Worm (Caenorhabditis elegans) whole organism, L1 larva: ENCODE measurements around the gene amx-3.
A peak's percentile ranks its signal among the peaks of the same experiment; 100 is the strongest.

Source experiments
- C16A3.4 ChIP-seq: fragments of 150-350 bp; optimal IDR thresholded peaks from 2 replicates; lab custom pipeline; 2014; ENCODE audit warnings: missing biosample characterization, missing genetic modification characterization
- C34B4.2 ChIP-seq: sonication (generic microtip); optimal IDR thresholded peaks from 2 replicates; lab custom pipeline; 2017; ENCODE audit warnings: mild to moderate bottlenecking, missing genetic modification characterization, missing compliant biosample characterization
- F16B12.6 ChIP-seq: fragments of 150-350 bp; optimal IDR thresholded peaks from 2 replicates; lab custom pipeline; 2014; ENCODE audit warnings: missing biosample characterization, missing genetic modification characterization
- aha-1 ChIP-seq: fragments of 150-350 bp; optimal IDR thresholded peaks from 2 replicates; lab custom pipeline; 2014; ENCODE audit warnings: missing biosample characterization, missing genetic modification characterization
- alr-1 ChIP-seq: fragments of 200-800 bp; sonication (Bioruptor generic); optimal IDR thresholded peaks from 2 replicates; lab custom pipeline; 2018; ENCODE audit warnings: borderline replicate concordance, mild to moderate bottlenecking, missing genetic modification characterization, missing compliant biosample characterization
- aly-2 ChIP-seq: fragments of 150-350 bp; optimal IDR thresholded peaks from 2 replicates; lab custom pipeline; 2014; ENCODE audit warnings: missing biosample characterization, missing genetic modification characterization
- blmp-1 ChIP-seq: fragments of 150-350 bp; optimal IDR thresholded peaks from 2 replicates; lab custom pipeline; 2014; ENCODE audit warnings: missing biosample characterization, missing genetic modification characterization
- ceh-63 ChIP-seq: fragments of 200-800 bp; sonication (Bioruptor generic); optimal IDR thresholded peaks from 2 replicates; lab custom pipeline; 2018; ENCODE audit warnings: mild to moderate bottlenecking, missing genetic modification characterization, missing compliant biosample characterization
- ceh-8 ChIP-seq: fragments of 200-800 bp; sonication (Bioruptor generic); optimal IDR thresholded peaks from 2 replicates; lab custom pipeline; 2018; ENCODE audit warnings: mild to moderate bottlenecking, missing genetic modification characterization, moderate library complexity, missing compliant biosample characterization
- ces-1 ChIP-seq: fragments of 150-350 bp; optimal IDR thresholded peaks from 2 replicates; lab custom pipeline; 2014; ENCODE audit warnings: missing biosample characterization, missing genetic modification reagents, missing genetic modification characterization
- dpl-1 ChIP-seq, 3 experiments: fragments of 150-350 bp in 2 of 3; sonication (generic microtip) in 1 of 3; optimal IDR thresholded peaks; 2 replicates each; lab custom pipeline; 2014 to 2017; ENCODE audit warnings: missing biosample characterization in 3 of 3, missing genetic modification characterization in 3 of 3, missing genetic modification reagents in 3 of 3
- efl-1 ChIP-seq, 4 experiments: fragments of 150-350 bp; optimal IDR thresholded peaks in 3 of 4; peaks in 1 of 4; 1 replicate in 1 of 4; 2 replicates in 3 of 4; lab custom pipeline; 2014; ENCODE audit warnings: missing biosample characterization in 2 of 4, missing genetic modification characterization in 2 of 4, missing genetic modification reagents in 2 of 4
- egl-13 ChIP-seq: sonication (generic microtip); optimal IDR thresholded peaks from 2 replicates; lab custom pipeline; 2016; ENCODE audit warnings: missing genotype, missing genetic modification reagents, missing genetic modification characterization, missing compliant biosample characterization
- ets-5 ChIP-seq: fragments of 200-800 bp; sonication (Bioruptor generic); IDR thresholded peaks from 2 replicates; pipeline ENCODE4 v1.3.6; 2022; ENCODE audit warnings: missing genetic modification characterization, missing compliant biosample characterization
- fkh-8 ChIP-seq: sonication (generic microtip); optimal IDR thresholded peaks from 2 replicates; lab custom pipeline; 2016; ENCODE audit warnings: mild to moderate bottlenecking, missing genetic modification characterization, missing compliant biosample characterization
- fos-1 ChIP-seq: fragments of 150-350 bp; optimal IDR thresholded peaks from 2 replicates; lab custom pipeline; 2014; ENCODE audit warnings: missing biosample characterization, missing genetic modification characterization
- grh-1 ChIP-seq: fragments of 200-800 bp; sonication (Bioruptor generic); IDR thresholded peaks from 2 replicates; pipeline ENCODE4 v1.3.6; 2022; ENCODE audit warnings: missing genetic modification reagents, missing genetic modification characterization, missing compliant biosample characterization
- hlh-17 ChIP-seq: fragments of 200-800 bp; sonication (Bioruptor generic); optimal IDR thresholded peaks from 2 replicates; lab custom pipeline; 2018; ENCODE audit warnings: missing genetic modification characterization, mild to moderate bottlenecking, missing compliant biosample characterization, moderate library complexity, borderline replicate concordance
- hlh-4 ChIP-seq: sonication (generic microtip); optimal IDR thresholded peaks from 2 replicates; lab custom pipeline; 2016; ENCODE audit warnings: mild to moderate bottlenecking, missing genetic modification characterization, missing compliant biosample characterization
- hpl-2 ChIP-seq: fragments of 150-350 bp; optimal IDR thresholded peaks from 2 replicates; lab custom pipeline; 2014; ENCODE audit warnings: missing biosample characterization, missing genetic modification reagents, missing genetic modification characterization
- isw-1 ChIP-seq: fragments of 200-800 bp; sonication (Bioruptor generic); IDR thresholded peaks from 2 replicates; pipeline ENCODE4 v1.3.6; 2022; ENCODE audit warnings: missing genetic modification characterization, missing compliant biosample characterization
- jun-1 ChIP-seq: fragments of 150-350 bp; optimal IDR thresholded peaks from 2 replicates; lab custom pipeline; 2014; ENCODE audit warnings: missing biosample characterization, missing genetic modification reagents, missing genetic modification characterization
- lin-39 ChIP-seq: fragments of 150-350 bp; optimal IDR thresholded peaks from 2 replicates; lab custom pipeline; 2014; ENCODE audit warnings: missing biosample characterization, missing genetic modification reagents, missing genetic modification characterization
- lir-3 ChIP-seq: sonication (generic microtip); optimal IDR thresholded peaks from 2 replicates; lab custom pipeline; 2016; ENCODE audit warnings: mild to moderate bottlenecking, missing genetic modification characterization, moderate library complexity, missing compliant biosample characterization; ENCODE audit not compliant: poor library complexity
- lsy-2 ChIP-seq, 2 experiments: fragments of 150-350 bp; optimal IDR thresholded peaks; 2 replicates each; lab custom pipeline; 2014; ENCODE audit warnings: missing biosample characterization in 2 of 2, missing genetic modification characterization in 2 of 2
- mab-9 ChIP-seq: fragments of 200-800 bp; sonication (Bioruptor generic); IDR thresholded peaks from 2 replicates; pipeline ENCODE4 v1.3.6; 2022; ENCODE audit warnings: missing genetic modification reagents, missing genetic modification characterization, missing compliant biosample characterization
- mef-2 ChIP-seq: fragments of 150-350 bp; optimal IDR thresholded peaks from 2 replicates; lab custom pipeline; 2014; ENCODE audit warnings: missing biosample characterization, missing genetic modification characterization
- mep-1 ChIP-seq: fragments of 150-350 bp; optimal IDR thresholded peaks from 2 replicates; lab custom pipeline; 2014; ENCODE audit warnings: missing biosample characterization, missing genetic modification characterization
- nhr-11 ChIP-seq: fragments of 150-350 bp; optimal IDR thresholded peaks from 2 replicates; lab custom pipeline; 2014; ENCODE audit warnings: missing biosample characterization, missing genetic modification characterization
- nhr-20 ChIP-seq: sonication (generic microtip); optimal IDR thresholded peaks from 2 replicates; lab custom pipeline; 2016; ENCODE audit warnings: mild to moderate bottlenecking, missing genetic modification characterization, missing compliant biosample characterization
- nhr-237 ChIP-seq: fragments of 150-350 bp; optimal IDR thresholded peaks from 2 replicates; lab custom pipeline; 2014; ENCODE audit warnings: missing biosample characterization, missing genetic modification characterization
- nhr-28 ChIP-seq: fragments of 150-350 bp; optimal IDR thresholded peaks from 2 replicates; lab custom pipeline; 2014; ENCODE audit warnings: missing biosample characterization, missing genetic modification characterization
- nhr-47 ChIP-seq: sonication (generic microtip); optimal IDR thresholded peaks from 2 replicates; lab custom pipeline; 2016; ENCODE audit warnings: mild to moderate bottlenecking, missing genetic modification characterization, moderate library complexity, missing compliant biosample characterization
- nhr-76 ChIP-seq: sonication (generic microtip); optimal IDR thresholded peaks from 2 replicates; lab custom pipeline; 2017; ENCODE audit warnings: missing biosample characterization, missing genetic modification characterization
- nhr-90 ChIP-seq: sonication (generic microtip); optimal IDR thresholded peaks from 2 replicates; lab custom pipeline; 2016; ENCODE audit warnings: mild to moderate bottlenecking, missing genetic modification characterization, missing compliant biosample characterization; ENCODE audit not compliant: poor library complexity
- pag-3 ChIP-seq: sonication (generic microtip); optimal IDR thresholded peaks from 2 replicates; lab custom pipeline; 2017; ENCODE audit warnings: missing genetic modification characterization, mild to moderate bottlenecking, missing compliant biosample characterization, antibody characterized with exemption, borderline replicate concordance; ENCODE audit not compliant: insufficient read depth
- snu-23 ChIP-seq: sonication (generic microtip); optimal IDR thresholded peaks from 2 replicates; lab custom pipeline; 2016; ENCODE audit warnings: missing genetic modification characterization, missing compliant biosample characterization
- sox-4 ChIP-seq: sonication (generic microtip); optimal IDR thresholded peaks from 2 replicates; lab custom pipeline; 2016; ENCODE audit warnings: missing genetic modification characterization, missing compliant biosample characterization
- swsn-7 ChIP-seq: sonication (generic microtip); optimal IDR thresholded peaks from 2 replicates; lab custom pipeline; 2016; ENCODE audit warnings: missing genetic modification characterization, missing compliant biosample characterization
- unc-130 ChIP-seq: fragments of 150-350 bp; optimal IDR thresholded peaks from 2 replicates; lab custom pipeline; 2017; ENCODE audit warnings: missing biosample characterization, missing genetic modification characterization, inconsistent platforms
- unc-30 ChIP-seq: sonication (generic microtip); optimal IDR thresholded peaks from 2 replicates; lab custom pipeline; 2017; ENCODE audit warnings: missing biosample characterization, missing genetic modification characterization
- unc-98 ChIP-seq: fragments of 200-800 bp; sonication (Bioruptor generic); IDR thresholded peaks from 2 replicates; pipeline ENCODE4 v1.3.6; 2022; ENCODE audit warnings: missing genetic modification characterization, missing compliant biosample characterization
- zip-4 ChIP-seq: fragments of 200-800 bp; sonication (Bioruptor generic); optimal IDR thresholded peaks from 2 replicates; lab custom pipeline; 2018; ENCODE audit warnings: mild to moderate bottlenecking, missing genetic modification characterization, moderate library complexity, missing compliant biosample characterization
- ztf-4 ChIP-seq: fragments of 150-350 bp; optimal IDR thresholded peaks from 2 replicates; lab custom pipeline; 2014; ENCODE audit warnings: missing biosample characterization, missing genetic modification characterization

The amx-3 gene

DNA sequence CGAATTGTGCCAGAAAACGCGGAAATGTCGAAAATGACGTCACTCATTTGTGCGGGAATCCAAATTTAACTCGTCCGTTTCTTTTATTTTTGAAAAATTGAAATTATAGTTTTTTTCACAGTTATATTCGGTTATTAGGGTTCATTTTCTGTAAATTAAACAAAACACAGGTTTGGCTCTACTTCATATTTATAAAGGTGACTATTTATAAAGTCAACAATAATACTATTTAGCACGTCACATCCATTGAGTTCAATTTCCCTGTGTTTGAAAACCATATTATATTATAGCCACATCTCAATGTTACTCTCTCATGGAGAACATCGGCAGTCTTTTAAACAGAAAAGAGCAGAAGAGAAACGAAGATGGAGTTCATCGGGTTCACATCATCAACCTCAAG lies 40.8 kb downstream of the amx-3 start, which contains the start of gene twk-35:
TSS of gene twk-35 (plus strand) at position 301 of the 400 bp plus-strand sequence.
- TF ChIP-seq hpl-2 (GFP tag; lab: Kevin White, UChicago) (no peak), lir-3 (no peak)

- TF ChIP-seq blmp-1 (tag; lab: Kevin White, UChicago) (peak; percentile 71), mab-9 (no peak)
Observed at ce11 chrV:20861080-20861479, 42.4 kb downstream of the amx-3 start, which contains the start of gene try-4. Gene try-4, minus strand, starts transcription at chrV:20861153.

DNA sequence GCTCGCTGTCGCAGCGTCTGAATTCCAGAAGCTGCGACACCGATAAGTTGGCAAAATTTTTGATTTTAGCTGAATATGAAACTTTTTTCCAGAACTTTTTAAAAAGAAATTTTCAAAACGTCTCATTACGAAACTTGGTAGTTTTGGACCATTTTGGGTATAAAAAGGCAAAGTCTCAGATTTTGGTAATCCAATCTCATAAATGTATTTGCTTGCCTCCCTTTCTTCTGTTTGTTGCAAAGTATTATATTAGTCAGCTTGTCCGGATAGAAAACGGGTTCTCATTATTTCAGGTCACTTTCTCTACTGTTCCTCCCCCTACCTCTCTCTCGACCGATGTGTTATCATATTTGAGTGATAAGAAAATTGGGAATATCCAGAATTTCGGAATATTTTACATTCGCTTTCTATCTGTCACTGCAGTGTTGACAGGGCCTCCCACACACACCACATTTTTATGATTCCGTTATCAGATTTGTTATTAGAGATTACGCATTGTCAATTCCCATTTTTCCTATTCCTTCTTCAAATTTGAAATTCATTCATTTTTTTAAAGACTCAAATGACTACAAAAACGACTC lies 49.8 kb downstream of the amx-3 start, which contains the start of gene F31D4.5:
TSS of gene F31D4.5 (plus strand) at position 491 of the 581 bp plus-strand sequence.
- TF ChIP-seq zip-4 (GFP tag; lab: Kevin White, UChicago) (no peak), efl-1 (optimal IDR thresholded peaks at IDR 0.05; lab: Kevin White, UChicago) (no peak), efl-1 (GFP tag; optimal IDR thresholded peaks at IDR 0.05 in 1 of 2; lab: Kevin White, UChicago) (peak in 1 of 2 experiments; percentile 61)

- TF ChIP-seq grh-1 (GFP tag; lab: Robert Waterston, UW) (no peak), nhr-11 (tag; lab: Kevin White, UChicago) (no peak), sox-4 (tag; lab: Kevin White, UChicago) (peak; percentile 27), egl-13 (tag; lab: Kevin White, UChicago) (no peak), nhr-237 (tag; lab: Kevin White, UChicago) (no peak), dpl-1 (GFP tag; optimal IDR thresholded peaks at IDR 0.05; lab: Kevin White, UChicago) (peak in 2 of 3 experiments; percentile 22 to 23), ets-5 (GFP tag; lab: Robert Waterston, UW) (no peak), lin-39 (tag; lab: Kevin White, UChicago) (peak; percentile 4), ces-1 (GFP tag; lab: Kevin White, UChicago) (no peak), fos-1 (tag; lab: Kevin White, UChicago) (no peak), unc-130 (tag; lab: Kevin White, UChicago) (peak; percentile 6), ceh-63 (GFP tag; lab: Kevin White, UChicago) (no peak), aha-1 (no peak), C34B4.2 (no peak), blmp-1 (tag; lab: Kevin White, UChicago) (peak; percentile 0), lsy-2 (tag; optimal IDR thresholded peaks at IDR 0.05; lab: Kevin White, UChicago) (peak; percentile 59 to 71), swsn-7 (tag; lab: Kevin White, UChicago) (peak; percentile 61), snu-23 (GFP tag; lab: Kevin White, UChicago) (peak; percentile 71), nhr-28 (tag; lab: Kevin White, UChicago) (no peak), unc-30 (tag; lab: Kevin White, UChicago) (no peak), nhr-20 (tag; lab: Kevin White, UChicago) (peak; percentile 63), unc-98 (GFP tag; lab: Robert Waterston, UW) (no peak), jun-1 (no peak), mep-1 (no peak), nhr-90 (tag; lab: Kevin White, UChicago) (peak; percentile 56), isw-1 (no peak), aly-2 (no peak), C16A3.4 (tag; lab: Kevin White, UChicago) (no peak), hlh-17 (GFP tag; lab: Kevin White, UChicago) (no peak), hlh-4 (tag; lab: Kevin White, UChicago) (no peak), nhr-47 (peak; percentile 68), alr-1 (no peak), efl-1 (optimal IDR thresholded peaks at IDR 0.05; lab: Kevin White, UChicago) (peak; percentile 10 to 44), efl-1 (GFP tag; optimal IDR thresholded peaks at IDR 0.05 in 1 of 2; lab: Kevin White, UChicago) (peak; percentile 17 to 94), fkh-8 (tag; lab: Kevin White, UChicago) (no peak), mab-9 (no peak), ceh-8 (GFP tag; lab: Kevin White, UChicago) (no peak), F16B12.6 (tag; lab: Kevin White, UChicago) (no peak), pag-3 (no peak), nhr-76 (tag; lab: Kevin White, UChicago) (no peak), mef-2 (no peak), ztf-4 (no peak)
Observed at ce11 chrV:20851847-20852386, 51.6 kb downstream of the amx-3 start, which contains the start of gene ndua-1. Gene ndua-1, minus strand, starts transcription at chrV:20851897.
